Fruit fly (Drosophila melanogaster): ENCODE results near the gene CG8031.

The CG8031 gene

dm6 chr3R:13015811-13016766 is 5.0 kb upstream of the CG8031 start (continued):
- TF ChIP-seq Eip74EF (GFP tag; optimal IDR thresholded peaks at IDR 0.05), result no peak
- peak; percentile 28 for TF ChIP-seq CG30403 (GFP tag; optimal IDR thresholded peaks at IDR 0.05)
- TF ChIP-seq CG9817 (tag; optimal IDR thresholded peaks at IDR 0.05), result no peak
- peak; percentile 10 for TF ChIP-seq Lpt (GFP tag; optimal IDR thresholded peaks at IDR 0.05)
- no peak for TF ChIP-seq CG3995 (GFP tag; optimal IDR thresholded peaks at IDR 0.05)
- no peak for TF ChIP-seq crp (GFP tag; optimal IDR thresholded peaks at IDR 0.05)
- TF ChIP-seq Max (GFP tag; optimal IDR thresholded peaks at IDR 0.05), result no peak
- TF ChIP-seq Hand (GFP tag; optimal IDR thresholded peaks at IDR 0.05), result no peak
- no peak for TF ChIP-seq CG12299 (tag; optimal IDR thresholded peaks at IDR 0.05)
- no peak for TF ChIP-seq sna (GFP tag; IDR thresholded peaks at IDR 0.05; ENCODE audit: partially characterized antibody)
- 0 out of 2 replicates have a peak, but pooled peaks have one; percentile 4 for TF ChIP-seq onecut (GFP tag; IDR thresholded peaks at IDR 0.05)
- TF ChIP-seq exex (tag; optimal IDR thresholded peaks at IDR 0.05), result peak; percentile 70
- TF ChIP-seq ap (GFP tag; IDR thresholded peaks at IDR 0.05), result no peak
- peak; percentile 37 for TF ChIP-seq CG10543 (GFP tag; optimal IDR thresholded peaks at IDR 0.05)
- no peak for TF ChIP-seq Hr3 (GFP tag; optimal IDR thresholded peaks at IDR 0.05)
- peak; percentile 82 for TF ChIP-seq Med (GFP tag)
- no peak for TF ChIP-seq CG10431 (GFP tag; optimal IDR thresholded peaks at IDR 0.05)
- peak; percentile 42 for TF ChIP-seq corto (GFP tag; optimal IDR thresholded peaks at IDR 0.05)
- no peak for TF ChIP-seq CTCF (GFP tag; optimal IDR thresholded peaks at IDR 0.05)
- no peak for TF ChIP-seq Scr (GFP tag; IDR thresholded peaks at IDR 0.05; ENCODE audit: partially characterized antibody)
- TF ChIP-seq psq (GFP tag; optimal IDR thresholded peaks at IDR 0.05), result no peak
- no peak for TF ChIP-seq CG31441 (GFP tag; IDR thresholded peaks at IDR 0.05)
- TF ChIP-seq Bgb (GFP tag; IDR thresholded peaks at IDR 0.05; ENCODE audit: partially characterized antibody), result no peak
- TF ChIP-seq CG15696 (tag; optimal IDR thresholded peaks at IDR 0.05), result no peak
- no peak for TF ChIP-seq CG4617 (GFP tag; optimal IDR thresholded peaks at IDR 0.05; ENCODE audit: borderline replicate concordance)
- TF ChIP-seq CG1602 (GFP tag; optimal IDR thresholded peaks at IDR 0.05), result no peak
- no peak for TF ChIP-seq sisA (GFP tag; IDR thresholded peaks at IDR 0.05)
- no peak for TF ChIP-seq tx (GFP tag; optimal IDR thresholded peaks at IDR 0.05)
- no peak for TF ChIP-seq stc (GFP tag; IDR thresholded peaks at IDR 0.05)
- no peak for TF ChIP-seq gsb-n (tag; optimal IDR thresholded peaks at IDR 0.05)
- TF ChIP-seq CG15514 (GFP tag; optimal IDR thresholded peaks at IDR 0.05), result peak; percentile 31
- no peak for TF ChIP-seq sens-2 (GFP tag; IDR thresholded peaks at IDR 0.05)
- TF ChIP-seq CG13894 (tag; optimal IDR thresholded peaks at IDR 0.05), result no peak
- peak in 1 of 3 experiments; percentile 38 for TF ChIP-seq Stat92E (GFP tag; optimal IDR thresholded peaks at IDR 0.05)
- TF ChIP-seq z (GFP tag; IDR thresholded peaks at IDR 0.05), result no peak
- no peak for TF ChIP-seq Dip2 (GFP tag; IDR thresholded peaks at IDR 0.05)
- no peak for TF ChIP-seq sima (GFP tag; optimal IDR thresholded peaks at IDR 0.05)
- TF ChIP-seq CG16779 (GFP tag; IDR thresholded peaks at IDR 0.05), result no peak
- TF ChIP-seq prd (optimal IDR thresholded peaks at IDR 0.05), result no peak
- TF ChIP-seq prd (GFP tag; IDR thresholded peaks at IDR 0.05), result no peak
- peak; percentile 61 for TF ChIP-seq sqz (GFP tag; optimal IDR thresholded peaks at IDR 0.05)
- TF ChIP-seq Xbp1 (GFP tag; optimal IDR thresholded peaks at IDR 0.05), result no peak
- no peak for TF ChIP-seq run (tag; optimal IDR thresholded peaks at IDR 0.05)
- no peak for TF ChIP-seq CG18764 (GFP tag; optimal IDR thresholded peaks at IDR 0.05)
- no peak for TF ChIP-seq CG11093 (GFP tag; IDR thresholded peaks at IDR 0.05)
- 0 out of 3 replicates have a peak, but pooled peaks have one; percentile 7 for TF ChIP-seq so (GFP tag; IDR thresholded peaks at IDR 0.05)
- TF ChIP-seq ro (GFP tag; IDR thresholded peaks at IDR 0.05), result no peak
- TF ChIP-seq zfh1 (GFP tag; IDR thresholded peaks at IDR 0.05), result no peak
- TF ChIP-seq B-H2 (GFP tag; optimal IDR thresholded peaks at IDR 0.05), result peak; percentile 6
